Worm (Caenorhabditis elegans) whole organism, mixed stage, embryonic: ENCODE measurements around the gene gst-23.

Source experiments
- M03D4.4 ChIP-seq: sonication (generic microtip); optimal IDR thresholded peaks from 2 replicates; lab custom pipeline; 2017; ENCODE audit warnings: mild to moderate bottlenecking, missing genetic modification characterization, missing compliant biosample characterization
- bed-3 ChIP-seq: fragments of 200-800 bp; sonication (Bioruptor generic); optimal IDR thresholded peaks from 3 replicates; lab custom pipeline; 2018; ENCODE audit warnings: mild to moderate bottlenecking, missing genetic modification characterization, moderate library complexity, missing compliant biosample characterization
- blmp-1 ChIP-seq: fragments of 150-350 bp; optimal IDR thresholded peaks from 2 replicates; lab custom pipeline; 2014; ENCODE audit warnings: missing biosample characterization, missing genetic modification characterization
- ceh-39 ChIP-seq: fragments of 150-350 bp; optimal IDR thresholded peaks from 2 replicates; lab custom pipeline; 2014; ENCODE audit warnings: missing biosample characterization, missing genetic modification characterization
- ceh-83 ChIP-seq: fragments of 200-800 bp; sonication (Bioruptor generic); optimal IDR thresholded peaks from 2 replicates; lab custom pipeline; 2018; ENCODE audit warnings: mild to moderate bottlenecking, missing genetic modification characterization, missing compliant biosample characterization
- ces-1 ChIP-seq: fragments of 150-350 bp; optimal IDR thresholded peaks from 2 replicates; lab custom pipeline; 2014; ENCODE audit warnings: missing biosample characterization, missing genetic modification reagents, missing genetic modification characterization
- cnd-1 ChIP-seq: fragments of 200-800 bp; sonication (Bioruptor generic); optimal IDR thresholded peaks from 2 replicates; lab custom pipeline; 2018; ENCODE audit warnings: mild to moderate bottlenecking, missing genetic modification characterization, missing compliant biosample characterization
- drap-1 ChIP-seq: fragments of 200-800 bp; sonication (Bioruptor generic); optimal IDR thresholded peaks from 3 replicates; lab custom pipeline; 2018; ENCODE audit warnings: mild to moderate bottlenecking, missing genetic modification characterization, missing compliant biosample characterization
- elt-1 ChIP-seq: sonication (generic microtip); optimal IDR thresholded peaks from 2 replicates; lab custom pipeline; 2017; ENCODE audit warnings: missing genetic modification characterization, mild to moderate bottlenecking, missing compliant biosample characterization, antibody characterized with exemption, moderate library complexity, borderline replicate concordance; ENCODE audit not compliant: insufficient read depth
- flh-1 ChIP-seq: fragments of 200-800 bp; sonication (Bioruptor generic); optimal IDR thresholded peaks from 2 replicates; lab custom pipeline; 2018; ENCODE audit warnings: mild to moderate bottlenecking, missing genetic modification characterization, moderate library complexity, missing compliant biosample characterization
- ham-2 ChIP-seq: fragments of 200-800 bp; sonication (Bioruptor generic); optimal IDR thresholded peaks from 2 replicates; lab custom pipeline; 2018; ENCODE audit warnings: mild to moderate bottlenecking, missing genetic modification characterization, missing compliant biosample characterization
- hlh-1 ChIP-seq: fragments of 150-350 bp; optimal IDR thresholded peaks from 2 replicates; lab custom pipeline; 2014; ENCODE audit warnings: missing biosample characterization, missing genetic modification reagents, missing genetic modification characterization
- lin-13 ChIP-seq: fragments of 150-350 bp; optimal IDR thresholded peaks from 2 replicates; lab custom pipeline; 2014; ENCODE audit warnings: missing biosample characterization, missing genetic modification characterization
- lsy-2 ChIP-seq: fragments of 150-350 bp; optimal IDR thresholded peaks from 2 replicates; lab custom pipeline; 2014; ENCODE audit warnings: missing biosample characterization, missing genetic modification characterization
- mab-5 ChIP-seq: fragments of 150-350 bp; optimal IDR thresholded peaks from 2 replicates; lab custom pipeline; 2014; ENCODE audit warnings: missing biosample characterization, missing genetic modification characterization
- mep-1 ChIP-seq: fragments of 150-350 bp; optimal IDR thresholded peaks from 2 replicates; lab custom pipeline; 2017; ENCODE audit warnings: missing biosample characterization, missing genetic modification reagents, missing genetic modification characterization, inconsistent platforms
- mls-2 ChIP-seq: sonication (generic microtip); optimal IDR thresholded peaks from 2 replicates; lab custom pipeline; 2016; ENCODE audit warnings: mild to moderate bottlenecking, missing genetic modification characterization, moderate library complexity, missing compliant biosample characterization
- nhr-12 ChIP-seq: fragments of 150-350 bp; optimal IDR thresholded peaks from 2 replicates; lab custom pipeline; 2014; ENCODE audit warnings: missing biosample characterization, missing genetic modification characterization
- nhr-2 ChIP-seq: fragments of 150-350 bp; optimal IDR thresholded peaks from 2 replicates; lab custom pipeline; 2014; ENCODE audit warnings: missing biosample characterization, missing genetic modification characterization
- nhr-237 ChIP-seq: fragments of 150-350 bp; optimal IDR thresholded peaks from 2 replicates; lab custom pipeline; 2014; ENCODE audit warnings: missing biosample characterization, missing genetic modification characterization
- nhr-76 ChIP-seq: sonication (generic microtip); optimal IDR thresholded peaks from 2 replicates; lab custom pipeline; 2017; ENCODE audit warnings: missing biosample characterization, missing genetic modification characterization
- pha-4 ChIP-seq: fragments of 150-350 bp; optimal IDR thresholded peaks from 2 replicates; lab custom pipeline; 2018; ENCODE audit warnings: missing biosample characterization, missing genetic modification reagents, missing genetic modification characterization
- sem-2 ChIP-seq: fragments of 200-800 bp; sonication (Bioruptor generic); optimal IDR thresholded peaks from 2 replicates; lab custom pipeline; 2018; ENCODE audit warnings: mild to moderate bottlenecking, missing genetic modification characterization, missing compliant biosample characterization
- snpc-4 ChIP-seq: fragments of 150-350 bp; optimal IDR thresholded peaks from 2 replicates; lab custom pipeline; 2014; ENCODE audit warnings: missing biosample characterization, missing genetic modification characterization
- sptf-1 ChIP-seq: sonication (generic microtip); optimal IDR thresholded peaks from 2 replicates; lab custom pipeline; 2017; ENCODE audit warnings: mild to moderate bottlenecking, missing genetic modification characterization, moderate library complexity, missing compliant biosample characterization
- tbx-8 ChIP-seq: fragments of 200-800 bp; sonication (Bioruptor generic); optimal IDR thresholded peaks from 2 replicates; lab custom pipeline; 2018; ENCODE audit warnings: mild to moderate bottlenecking, missing genetic modification characterization, moderate library complexity, missing compliant biosample characterization
- unc-120 ChIP-seq: sonication (generic microtip); optimal IDR thresholded peaks from 2 replicates; lab custom pipeline; 2017; ENCODE audit warnings: missing genetic modification characterization, missing compliant biosample characterization; ENCODE audit not compliant: poor library complexity, severe bottlenecking
- unc-39 ChIP-seq: fragments of 150-350 bp; optimal IDR thresholded peaks from 2 replicates; lab custom pipeline; 2014; ENCODE audit warnings: missing biosample characterization, missing genetic modification characterization
- unc-62 ChIP-seq: fragments of 150-350 bp; optimal IDR thresholded peaks from 2 replicates; lab custom pipeline; 2014; ENCODE audit warnings: missing biosample characterization, missing genetic modification reagents, missing genetic modification characterization
- zip-8 ChIP-seq: fragments of 150-350 bp; optimal IDR thresholded peaks from 2 replicates; lab custom pipeline; 2014; ENCODE audit warnings: missing biosample characterization, missing genetic modification characterization
- ztf-11 ChIP-seq: fragments of 150-350 bp; optimal IDR thresholded peaks from 2 replicates; lab custom pipeline; 2014; ENCODE audit warnings: missing biosample characterization, missing genetic modification characterization

Gene gst-23

ce11 chrV:3230150-3230549, 12.9 kb upstream of the gst-23 start:
- TF ChIP-seq ham-2 (GFP tag; lab: Kevin White, UChicago) (no peak), elt-1 (tag; lab: Kevin White, UChicago) (no peak), sptf-1 (tag; lab: Kevin White, UChicago) (no peak), zip-8 (tag; lab: Kevin White, UChicago) (no peak)

ce11 chrV:3230597-3230996, 12.5 kb upstream of the gst-23 start, which contains the start of gene K08D9.10:
Gene K08D9.10, plus strand, starts transcription at chrV:3230897.
- TF ChIP-seq snpc-4 (tag; lab: Kevin White, UChicago): no peak
- no peak for TF ChIP-seq tbx-8 (GFP tag; lab: Kevin White, UChicago)
- no peak for TF ChIP-seq bed-3 (GFP tag; lab: Kevin White, UChicago)
- no peak for TF ChIP-seq nhr-237 (tag; lab: Kevin White, UChicago)
- TF ChIP-seq hlh-1: no peak
- no peak for TF ChIP-seq ceh-39
- TF ChIP-seq ces-1 (GFP tag; lab: Kevin White, UChicago): no peak
- no peak for TF ChIP-seq blmp-1 (tag; lab: Kevin White, UChicago)
- no peak for TF ChIP-seq lin-13
- TF ChIP-seq unc-120 (tag; lab: Kevin White, UChicago): no peak
- TF ChIP-seq ham-2 (GFP tag; lab: Kevin White, UChicago): no peak
- no peak for TF ChIP-seq lsy-2 (tag; lab: Kevin White, UChicago)
- no peak for TF ChIP-seq M03D4.4 (tag; lab: Kevin White, UChicago)
- TF ChIP-seq nhr-12: no peak
- TF ChIP-seq mls-2 (tag; lab: Kevin White, UChicago): no peak
- TF ChIP-seq elt-1 (tag; lab: Kevin White, UChicago): no peak
- TF ChIP-seq ztf-11 (tag; lab: Kevin White, UChicago): no peak
- no peak for TF ChIP-seq nhr-76 (tag; lab: Kevin White, UChicago)
- no peak for TF ChIP-seq sptf-1 (tag; lab: Kevin White, UChicago)
- TF ChIP-seq, all 35 proteins: peak for 0

- TF ChIP-seq bed-3 (GFP tag; lab: Kevin White, UChicago) (no peak), unc-62 (GFP tag; lab: Kevin White, UChicago) (no peak), flh-1 (GFP tag; lab: Kevin White, UChicago) (no peak), drap-1 (GFP tag; lab: Kevin White, UChicago) (no peak), sem-2 (GFP tag; lab: Kevin White, UChicago) (no peak), nhr-76 (tag; lab: Kevin White, UChicago) (no peak), ceh-83 (GFP tag; lab: Kevin White, UChicago) (no peak), nhr-2 (tag; lab: Kevin White, UChicago) (no peak), M03D4.4 (tag; lab: Kevin White, UChicago) (no peak), unc-39 (no peak), nhr-12 (no peak), lsy-2 (tag; lab: Kevin White, UChicago) (no peak), hlh-1 (no peak), cnd-1 (no peak), unc-120 (tag; lab: Kevin White, UChicago) (no peak), elt-1 (tag; lab: Kevin White, UChicago) (no peak), nhr-237 (tag; lab: Kevin White, UChicago) (no peak), pha-4 (tag; lab: Kevin White, UChicago) (no peak), zip-8 (tag; lab: Kevin White, UChicago) (no peak)
These were observed 8.2 kb upstream of the gst-23 start, which contains the start of gene K08D9.6 for ce11 chrV:3234887-3235286. Gene K08D9.6, minus strand, starts transcription at chrV:3234987.

ce11 chrV:3236610-3237009, 6.5 kb upstream of the gst-23 start, which contains the start of the genes K08D9.9 and str-16:
Gene K08D9.9, minus strand, starts transcription at chrV:3236710.
Gene str-16, plus strand, starts transcription at chrV:3236875.
- TF ChIP-seq mab-5 (tag; lab: Kevin White, UChicago) (no peak), flh-1 (GFP tag; lab: Kevin White, UChicago) (no peak), mep-1 (no peak), ceh-39 (no peak), sptf-1 (tag; lab: Kevin White, UChicago) (no peak), lin-13 (no peak), snpc-4 (tag; lab: Kevin White, UChicago) (no peak), unc-62 (GFP tag; lab: Kevin White, UChicago) (no peak), blmp-1 (tag; lab: Kevin White, UChicago) (no peak), ceh-83 (GFP tag; lab: Kevin White, UChicago) (no peak), drap-1 (GFP tag; lab: Kevin White, UChicago) (no peak), nhr-237 (tag; lab: Kevin White, UChicago) (no peak), nhr-12 (no peak), elt-1 (tag; lab: Kevin White, UChicago) (no peak), lsy-2 (tag; lab: Kevin White, UChicago) (no peak), sem-2 (GFP tag; lab: Kevin White, UChicago) (no peak)
